Fruit fly (Drosophila melanogaster): Measurements from ENCODE around the gene Fum4.
A peak's percentile ranks its signal among the peaks of the same experiment; 100 is the strongest.

DNA sequence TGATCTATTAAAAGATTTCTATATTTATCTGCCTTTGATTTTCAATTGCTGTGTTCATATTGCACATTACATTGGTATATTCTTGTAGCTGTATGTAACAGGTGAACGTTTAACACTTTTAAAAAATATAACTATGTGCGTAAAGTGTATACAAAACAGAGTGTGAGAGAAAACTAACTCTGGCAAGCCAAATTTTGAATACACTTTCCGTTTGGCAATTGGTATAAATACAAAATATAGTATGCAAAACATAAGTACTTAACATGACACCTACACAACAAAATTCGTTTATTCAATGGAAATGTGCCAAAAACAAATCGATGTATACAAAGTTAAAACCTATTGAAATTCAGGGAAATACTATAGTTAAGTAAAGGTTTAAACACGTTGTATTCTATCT is 41.5 kb upstream of the Fum4 start:
- TF ChIP-seq CG8478 (optimal IDR thresholded peaks at IDR 0.05), result no peak
- peak; percentile 48 for TF ChIP-seq sens (GFP tag)
- TF ChIP-seq CG1792 (GFP tag; optimal IDR thresholded peaks at IDR 0.05), result no peak
- no peak for TF ChIP-seq gt (GFP tag; IDR thresholded peaks at IDR 0.05)
- TF ChIP-seq stwl (tag; optimal IDR thresholded peaks at IDR 0.05), result no peak

Measured in whole organism, embryonic.